Fruit fly (Drosophila melanogaster) whole organism, embryonic: ENCODE data around the gene CG17154.
A peak's percentile ranks its signal among the peaks of the same experiment; 100 is the strongest.

ENCODE experiments used
- Aef1 ChIP-seq: fragments of 200-800 bp; sonication (Bioruptor generic); IDR thresholded peaks from 3 replicates; pipeline ENCODE4 v1.3.6; 2022; ENCODE audit warnings: missing biosample characterization, missing genetic modification characterization
- Atf-2 ChIP-seq: fragments of 200-800 bp; sonication (Bioruptor generic); optimal IDR thresholded peaks from 2 replicates; lab custom pipeline; 2016; ENCODE audit warnings: missing biosample characterization, missing genetic modification characterization
- CG10321 ChIP-seq: fragments of 200-800 bp; sonication (Bioruptor generic); IDR thresholded peaks from 2 replicates; pipeline ENCODE4 v1.3.6; 2022; ENCODE audit warnings: missing biosample characterization, missing genetic modification characterization
- CG11093 ChIP-seq: fragments of 200-800 bp; sonication (Bioruptor generic); IDR thresholded peaks from 3 replicates; pipeline ENCODE4 v1.3.6; 2022; ENCODE audit warnings: missing biosample characterization, missing genetic modification characterization
- CG11398 ChIP-seq: fragments of 200-800 bp; sonication (Bioruptor generic); optimal IDR thresholded peaks from 2 replicates; lab custom pipeline; 2016; ENCODE audit warnings: missing biosample characterization, missing genetic modification characterization
- CG14014 ChIP-seq: fragments of 200-800 bp; sonication (Bioruptor generic); IDR thresholded peaks from 2 replicates; pipeline ENCODE4 v1.3.6; 2022; ENCODE audit warnings: missing biosample characterization, missing genetic modification characterization
- CG14441 ChIP-seq: fragments of 200-800 bp; sonication (Bioruptor generic); IDR thresholded peaks from 2 replicates; pipeline ENCODE4 v1.3.6; 2022; ENCODE audit warnings: missing biosample characterization, missing genetic modification characterization
- CG14965 ChIP-seq: fragments of 200-800 bp; sonication (Bioruptor generic); optimal IDR thresholded peaks from 2 replicates; lab custom pipeline; 2016; ENCODE audit warnings: missing biosample characterization, missing genetic modification characterization, borderline replicate concordance
- CG16813 ChIP-seq: fragments of 200-800 bp; sonication (Bioruptor generic); IDR thresholded peaks from 3 replicates; pipeline ENCODE4 v1.3.6; 2022; ENCODE audit warnings: missing biosample characterization, missing genetic modification characterization; ENCODE audit not compliant: partially characterized antibody
- CG17328 ChIP-seq: fragments of 200-800 bp; sonication (Bioruptor generic); IDR thresholded peaks from 2 replicates; pipeline ENCODE4 v1.3.6; 2022; ENCODE audit warnings: missing biosample characterization, missing genetic modification characterization
- CG18476 ChIP-seq: fragments of 200-800 bp; sonication (Bioruptor generic); optimal IDR thresholded peaks from 2 replicates; lab custom pipeline; 2016; ENCODE audit warnings: missing biosample characterization, mild to moderate bottlenecking, missing genetic modification characterization
- CG2712 ChIP-seq: fragments of 200-800 bp; optimal IDR thresholded peaks from 3 replicates; lab custom pipeline; 2019; ENCODE audit warnings: missing biosample characterization, mild to moderate bottlenecking, missing genetic modification characterization, moderate library complexity
- CG3995 ChIP-seq: fragments of 200-800 bp; sonication (Bioruptor generic); optimal IDR thresholded peaks from 3 replicates; lab custom pipeline; 2016; ENCODE audit warnings: missing biosample characterization, missing genetic modification characterization
- CG4328 ChIP-seq: fragments of 200-800 bp; sonication (Bioruptor generic); optimal IDR thresholded peaks from 3 replicates; lab custom pipeline; 2017; ENCODE audit warnings: missing biosample characterization, missing genetic modification reagents, missing genetic modification characterization
- CG5953 ChIP-seq: fragments of 200-800 bp; sonication (Bioruptor generic); IDR thresholded peaks from 2 replicates; pipeline ENCODE4 v1.3.6; 2022; ENCODE audit warnings: missing biosample characterization, missing genetic modification characterization
- CG6175 ChIP-seq: fragments of 200-800 bp; sonication (Bioruptor generic); IDR thresholded peaks from 3 replicates; pipeline ENCODE4 v1.3.6; 2022; ENCODE audit warnings: missing biosample characterization, missing genetic modification characterization
- CG9215 ChIP-seq: fragments of 200-800 bp; sonication (Bioruptor generic); IDR thresholded peaks from 2 replicates; pipeline ENCODE4 v1.3.6; 2022; ENCODE audit warnings: missing biosample characterization, missing genetic modification characterization
- CG9437 ChIP-seq: fragments of 200-800 bp; sonication (Bioruptor generic); optimal IDR thresholded peaks from 2 replicates; lab custom pipeline; 2018; ENCODE audit warnings: missing biosample characterization, mild to moderate bottlenecking, missing genetic modification characterization
- Ets65A ChIP-seq: fragments of 200-800 bp; sonication (Bioruptor generic); peaks from one replicate; lab custom pipeline; 2016; ENCODE audit warnings: missing biosample characterization, missing genetic modification characterization
- GATAe ChIP-seq: fragments of 200-800 bp; sonication (Bioruptor generic); conservative IDR thresholded peaks from 2 replicates; pipeline ENCODE4 v1.3.6; 2022; ENCODE audit warnings: missing biosample characterization, missing genetic modification characterization
- Hr51 ChIP-seq, 2 experiments: fragments of 200-800 bp; sonication (Bioruptor generic); optimal IDR thresholded peaks; 2 replicates in 1 of 2; 3 replicates in 1 of 2; lab custom pipeline; 2016 to 2018; ENCODE audit warnings: missing biosample characterization in 2 of 2, missing genetic modification characterization in 2 of 2, mild to moderate bottlenecking in 1 of 2, moderate library complexity in 1 of 2
- NFAT ChIP-seq: fragments of 200-800 bp; sonication (Bioruptor generic); IDR thresholded peaks from 2 replicates; pipeline ENCODE4 v1.3.6; 2022; ENCODE audit warnings: missing biosample characterization, missing genetic modification characterization
- Opbp ChIP-seq: fragments of 200-800 bp; sonication (Bioruptor generic); IDR thresholded peaks from 3 replicates; pipeline ENCODE4 v1.3.6; 2022; ENCODE audit warnings: missing biosample characterization, missing genetic modification characterization; ENCODE audit not compliant: partially characterized antibody
- Rx ChIP-seq: fragments of 200-800 bp; sonication (Bioruptor generic); IDR thresholded peaks from 2 replicates; pipeline ENCODE4 v1.3.6; 2022; ENCODE audit warnings: missing biosample characterization, missing genetic modification characterization
- Six4 ChIP-seq: fragments of 200-800 bp; sonication (Bioruptor generic); optimal IDR thresholded peaks from 2 replicates; lab custom pipeline; 2016; ENCODE audit warnings: missing biosample characterization, missing genetic modification characterization
- Stat92E ChIP-seq, 3 experiments: fragments of >200 bp in 2 of 3; fragments of 200-800 bp in 1 of 3; sonication (Bioruptor generic) in 1 of 3; optimal IDR thresholded peaks; 2 replicates each; lab custom pipeline; 2017 to 2019; ENCODE audit warnings: missing biosample characterization in 3 of 3, missing genetic modification characterization in 3 of 3, mild to moderate bottlenecking in 1 of 3, moderate library complexity in 1 of 3
- Trl ChIP-seq, 3 experiments: fragments of >200 bp in 2 of 3; fragments of 200-800 bp in 1 of 3; sonication (Bioruptor generic) in 1 of 3; optimal IDR thresholded peaks; 2 replicates in 1 of 3; 3 replicates in 2 of 3; lab custom pipeline; 2016 to 2017; ENCODE audit warnings: missing biosample characterization in 1 of 3, missing genetic modification characterization in 1 of 3
- aop ChIP-seq: fragments of 200-800 bp; sonication (Bioruptor generic); IDR thresholded peaks from 2 replicates; pipeline ENCODE4 v1.3.6; 2022; ENCODE audit warnings: missing biosample characterization, missing genetic modification characterization
- bab2 ChIP-seq: fragments of 200-800 bp; sonication (Bioruptor generic); optimal IDR thresholded peaks from 2 replicates; lab custom pipeline; 2016; ENCODE audit warnings: missing biosample characterization, missing genetic modification characterization
- bbx ChIP-seq: fragments of 200-800 bp; sonication (Bioruptor generic); IDR thresholded peaks from 2 replicates; pipeline ENCODE4 v1.3.6; 2022; ENCODE audit warnings: missing biosample characterization, missing genetic modification characterization; ENCODE audit not compliant: partially characterized antibody
- bsh ChIP-seq, 2 experiments: fragments of 200-800 bp; sonication (Bioruptor generic); optimal IDR thresholded peaks; 2 replicates each; lab custom pipeline; 2017 to 2018; ENCODE audit warnings: mild to moderate bottlenecking in 2 of 2, missing biosample characterization in 2 of 2, missing genetic modification characterization in 2 of 2, moderate library complexity in 1 of 2
- ci ChIP-seq: fragments of 200-800 bp; sonication (Bioruptor generic); IDR thresholded peaks from 3 replicates; pipeline ENCODE4 v1.3.6; 2022; ENCODE audit warnings: missing biosample characterization, missing genetic modification characterization
- dmrt11E ChIP-seq: fragments of 200-800 bp; sonication (Bioruptor generic); optimal IDR thresholded peaks from 3 replicates; lab custom pipeline; 2018; ENCODE audit warnings: missing biosample characterization, mild to moderate bottlenecking, missing genetic modification characterization, moderate library complexity
- dmrt99B ChIP-seq: fragments of 200-800 bp; sonication (Bioruptor generic); optimal IDR thresholded peaks from 2 replicates; lab custom pipeline; 2018; ENCODE audit warnings: missing biosample characterization, mild to moderate bottlenecking, missing genetic modification characterization, moderate library complexity
- dpn ChIP-seq, 2 experiments: fragments of 200-800 bp; sonication (Bioruptor generic); optimal IDR thresholded peaks; 3 replicates each; lab custom pipeline; 2016; ENCODE audit warnings: missing biosample characterization in 2 of 2, missing genetic modification characterization in 2 of 2
- exex ChIP-seq: fragments of 200-800 bp; sonication (Bioruptor generic); optimal IDR thresholded peaks from 4 replicates; lab custom pipeline; 2018; ENCODE audit warnings: missing biosample characterization, mild to moderate bottlenecking, missing genetic modification characterization, moderate library complexity
- grn ChIP-seq: fragments of 200-800 bp; sonication (Bioruptor generic); optimal IDR thresholded peaks from 3 replicates; lab custom pipeline; 2017; ENCODE audit warnings: missing biosample characterization, missing genetic modification characterization
- h ChIP-seq: fragments of >200 bp; optimal IDR thresholded peaks from 2 replicates; lab custom pipeline; 2017
- hbn ChIP-seq: fragments of 200-800 bp; sonication (Bioruptor generic); IDR thresholded peaks from 2 replicates; pipeline ENCODE4 v1.3.6; 2022; ENCODE audit warnings: missing biosample characterization, missing genetic modification characterization; ENCODE audit not compliant: partially characterized antibody
- kay ChIP-seq: fragments of 200-800 bp; sonication (Bioruptor generic); optimal IDR thresholded peaks from 2 replicates; lab custom pipeline; 2016; ENCODE audit warnings: missing biosample characterization, missing genetic modification characterization
- kni ChIP-seq: fragments of 200-800 bp; sonication (Bioruptor generic); optimal IDR thresholded peaks from 3 replicates; lab custom pipeline; 2017; ENCODE audit warnings: mild to moderate bottlenecking, missing biosample characterization, missing genetic modification reagents, missing genetic modification characterization
- maf-S ChIP-seq: fragments of 200-800 bp; sonication (Bioruptor generic); optimal IDR thresholded peaks from 2 replicates; lab custom pipeline; 2016; ENCODE audit warnings: missing biosample characterization, missing genetic modification characterization
- nerfin-2 ChIP-seq: fragments of 200-800 bp; sonication (Bioruptor generic); IDR thresholded peaks from 2 replicates; pipeline ENCODE4 v1.3.6; 2022; ENCODE audit warnings: missing biosample characterization, missing genetic modification characterization; ENCODE audit not compliant: partially characterized antibody
- stwl ChIP-seq: fragments of 200-800 bp; sonication (Bioruptor generic); optimal IDR thresholded peaks from 3 replicates; lab custom pipeline; 2018; ENCODE audit warnings: missing biosample characterization, mild to moderate bottlenecking, missing genetic modification characterization, moderate library complexity
- tgo ChIP-seq: fragments of 200-800 bp; sonication (Bioruptor generic); IDR thresholded peaks from 3 replicates; pipeline ENCODE4 v1.3.6; 2022; ENCODE audit warnings: missing biosample characterization, missing genetic modification characterization
- toy ChIP-seq: fragments of 200-800 bp; sonication (Bioruptor generic); IDR thresholded peaks from 2 replicates; pipeline ENCODE4 v1.3.6; 2022; ENCODE audit warnings: missing biosample characterization, missing genetic modification characterization
- vvl ChIP-seq: fragments of 200-800 bp; sonication (Bioruptor generic); IDR thresholded peaks from 2 replicates; pipeline ENCODE4 v1.3.6; 2022; ENCODE audit warnings: missing biosample characterization, missing genetic modification characterization

CG17154 gene

dm6 chr3L:12056286-12057178, 31.9 kb upstream of the CG17154 start (continued):
- TF ChIP-seq dmrt11E (tag; lab: Kevin White, UChicago) (peak; percentile 74), bab2 (GFP tag; lab: Kevin White, UChicago) (peak; percentile 67), NFAT (GFP tag; lab: Robert Waterston, UW) (no peak), CG11093 (GFP tag; lab: Robert Waterston, UW) (no peak; the same call in 2 of the 3 replicates), CG6175 (no peak), CG16813 (GFP tag; lab: Robert Waterston, UW) (no peak), ci (GFP tag; lab: Robert Waterston, UW) (peak; percentile 50), CG9215 (GFP tag; lab: Robert Waterston, UW) (peak; percentile 47), CG14014 (GFP tag; lab: Robert Waterston, UW) (0 out of 2 replicates have a peak, but pooled peaks have one; percentile 18), GATAe (GFP tag; lab: Robert Waterston, UW) (peak; percentile 73), Six4 (GFP tag; lab: Kevin White, UChicago) (peak; percentile 56), CG5953 (peak; percentile 24; the same call in 1 of the 2 replicates), Atf-2 (peak; percentile 73), CG14965 (no peak), Stat92E (GFP tag; optimal IDR thresholded peaks at IDR 0.05; lab: Kevin White, UChicago) (no peak), CG2712 (tag; lab: Kevin White, UChicago) (peak; percentile 73), tgo (GFP tag; lab: Robert Waterston, UW) (peak; percentile 60; the same call in 2 of the 3 replicates), CG18476 (GFP tag; lab: Kevin White, UChicago) (peak; percentile 69), bsh (GFP tag; optimal IDR thresholded peaks at IDR 0.05; lab: Kevin White, UChicago) (peak in 1 of 2 experiments; percentile 41), hbn (GFP tag; lab: Robert Waterston, UW) (no peak; the same call in 1 of the 2 replicates), dmrt99B (tag; lab: Kevin White, UChicago) (peak; percentile 78), Hr51 (GFP tag; optimal IDR thresholded peaks at IDR 0.05; lab: Kevin White, UChicago) (peak; percentile 31 to 76), stwl (tag; lab: Kevin White, UChicago) (no peak), vvl (GFP tag; lab: Robert Waterston, UW) (peak; percentile 26; the same call in 1 of the 2 replicates), Aef1 (GFP tag; lab: Robert Waterston, UW) (peak; percentile 57; the same call in 2 of the 3 replicates), kni (no peak), nerfin-2 (no peak), bbx (peak; percentile 62), maf-S (GFP tag; lab: Kevin White, UChicago) (peak; percentile 12), Rx (peak; percentile 47), aop (GFP tag; lab: Robert Waterston, UW) (no peak), CG10321 (GFP tag; lab: Robert Waterston, UW) (no peak), dpn (GFP tag; optimal IDR thresholded peaks at IDR 0.05; lab: Kevin White, UChicago) (peak; percentile 60 to 70), CG4328 (GFP tag; lab: Kevin White, UChicago) (no peak), toy (GFP tag; lab: Robert Waterston, UW) (no peak), CG11398 (peak; percentile 63), Opbp (GFP tag; lab: Robert Waterston, UW) (peak; percentile 50; the same call in 2 of the 3 replicates), grn (GFP tag; lab: Kevin White, UChicago) (peak; percentile 98), CG9437 (GFP tag; lab: Kevin White, UChicago) (peak; percentile 75), Trl (optimal IDR thresholded peaks at IDR 0.05; lab: Kevin White, UChicago) (peak; percentile 76 to 81), Trl (GFP tag; optimal IDR thresholded peaks at IDR 0.05; lab: Kevin White, UChicago) (peak; percentile 80), CG14441 (peak; percentile 47), CG17328 (GFP tag; lab: Robert Waterston, UW) (peak; percentile 15; the same call in 1 of the 2 replicates), Ets65A (GFP tag; lab: Kevin White, UChicago) (peak; percentile 97), exex (tag; lab: Kevin White, UChicago) (peak; percentile 54), CG3995 (GFP tag; lab: Kevin White, UChicago) (no peak), h (lab: Kevin White, UChicago) (no peak), kay (peak; percentile 46)
